Worm (Caenorhabditis elegans) whole organism, L1 larva: ENCODE results near the gene Y6D1A.2.
A peak's percentile ranks its signal among the peaks of the same experiment; 100 is the strongest.

Experiments used
- C16A3.4 ChIP-seq: fragments of 150-350 bp; optimal IDR thresholded peaks from 2 replicates; lab custom pipeline; 2014; ENCODE audit warnings: missing biosample characterization, missing genetic modification characterization
- F16B12.6 ChIP-seq: fragments of 150-350 bp; optimal IDR thresholded peaks from 2 replicates; lab custom pipeline; 2014; ENCODE audit warnings: missing biosample characterization, missing genetic modification characterization
- Y116A8C.19 ChIP-seq: sonication (generic microtip); optimal IDR thresholded peaks from 2 replicates; lab custom pipeline; 2016; ENCODE audit warnings: missing compliant biosample characterization, missing genetic modification characterization, borderline replicate concordance
- aha-1 ChIP-seq: fragments of 150-350 bp; optimal IDR thresholded peaks from 2 replicates; lab custom pipeline; 2014; ENCODE audit warnings: missing biosample characterization, missing genetic modification characterization
- alr-1 ChIP-seq: fragments of 200-800 bp; sonication (Bioruptor generic); optimal IDR thresholded peaks from 2 replicates; lab custom pipeline; 2018; ENCODE audit warnings: borderline replicate concordance, mild to moderate bottlenecking, missing genetic modification characterization, missing compliant biosample characterization
- ama-1 ChIP-seq: fragments of 150-350 bp; optimal IDR thresholded peaks from 2 replicates; lab custom pipeline; 2014
- ceh-63 ChIP-seq: fragments of 200-800 bp; sonication (Bioruptor generic); optimal IDR thresholded peaks from 2 replicates; lab custom pipeline; 2018; ENCODE audit warnings: mild to moderate bottlenecking, missing genetic modification characterization, missing compliant biosample characterization
- ceh-82 ChIP-seq, 3 experiments: fragments of 150-350 bp in 1 of 3; sonication (generic microtip) in 2 of 3; optimal IDR thresholded peaks; 2 replicates each; lab custom pipeline; 2014 to 2017; ENCODE audit warnings: missing biosample characterization in 3 of 3, missing genetic modification characterization in 3 of 3
- ceh-88 ChIP-seq: fragments of 200-800 bp; sonication (Bioruptor generic); IDR thresholded peaks from 2 replicates; pipeline ENCODE4 v1.3.6; 2022; ENCODE audit warnings: missing genetic modification characterization, missing compliant biosample characterization
- ces-1 ChIP-seq: fragments of 150-350 bp; optimal IDR thresholded peaks from 2 replicates; lab custom pipeline; 2014; ENCODE audit warnings: missing biosample characterization, missing genetic modification reagents, missing genetic modification characterization
- dpl-1 ChIP-seq, 3 experiments: fragments of 150-350 bp in 2 of 3; sonication (generic microtip) in 1 of 3; optimal IDR thresholded peaks; 2 replicates each; lab custom pipeline; 2014 to 2017; ENCODE audit warnings: missing biosample characterization in 3 of 3, missing genetic modification characterization in 3 of 3, missing genetic modification reagents in 3 of 3
- dsc-1 ChIP-seq: sonication (generic microtip); optimal IDR thresholded peaks from 2 replicates; lab custom pipeline; 2016; ENCODE audit warnings: mild to moderate bottlenecking, missing genetic modification characterization, missing compliant biosample characterization
- efl-3 ChIP-seq: fragments of 200-800 bp; sonication (Bioruptor generic); optimal IDR thresholded peaks from 2 replicates; lab custom pipeline; 2018; ENCODE audit warnings: mild to moderate bottlenecking, missing genetic modification characterization, missing compliant biosample characterization
- elt-3 ChIP-seq, 6 experiments: fragments of 150-350 bp in 1 of 6; sonication (generic microtip); optimal IDR thresholded peaks; 2 replicates each; lab custom pipeline; 2017 to 2018; ENCODE audit warnings: missing biosample characterization in 6 of 6, missing genetic modification characterization in 6 of 6, inconsistent platforms in 1 of 6
- ets-5 ChIP-seq: fragments of 200-800 bp; sonication (Bioruptor generic); IDR thresholded peaks from 2 replicates; pipeline ENCODE4 v1.3.6; 2022; ENCODE audit warnings: missing genetic modification characterization, missing compliant biosample characterization
- fkh-10 ChIP-seq: sonication (generic microtip); optimal IDR thresholded peaks from 2 replicates; lab custom pipeline; 2017; ENCODE audit warnings: missing biosample characterization, missing genetic modification reagents, missing genetic modification characterization
- hlh-17 ChIP-seq: fragments of 200-800 bp; sonication (Bioruptor generic); optimal IDR thresholded peaks from 2 replicates; lab custom pipeline; 2018; ENCODE audit warnings: missing genetic modification characterization, mild to moderate bottlenecking, missing compliant biosample characterization, moderate library complexity, borderline replicate concordance
- hlh-4 ChIP-seq: sonication (generic microtip); optimal IDR thresholded peaks from 2 replicates; lab custom pipeline; 2016; ENCODE audit warnings: mild to moderate bottlenecking, missing genetic modification characterization, missing compliant biosample characterization
- hpl-2 ChIP-seq: fragments of 150-350 bp; optimal IDR thresholded peaks from 2 replicates; lab custom pipeline; 2014; ENCODE audit warnings: missing biosample characterization, missing genetic modification reagents, missing genetic modification characterization
- isw-1 ChIP-seq: fragments of 200-800 bp; sonication (Bioruptor generic); IDR thresholded peaks from 2 replicates; pipeline ENCODE4 v1.3.6; 2022; ENCODE audit warnings: missing genetic modification characterization, missing compliant biosample characterization
- jun-1 ChIP-seq: fragments of 150-350 bp; optimal IDR thresholded peaks from 2 replicates; lab custom pipeline; 2014; ENCODE audit warnings: missing biosample characterization, missing genetic modification reagents, missing genetic modification characterization
- lin-13 ChIP-seq: fragments of 150-350 bp; optimal IDR thresholded peaks from 2 replicates; lab custom pipeline; 2014; ENCODE audit warnings: missing biosample characterization, missing genetic modification reagents, missing genetic modification characterization
- lin-15B ChIP-seq: fragments of 150-350 bp; sonication (generic microtip); optimal IDR thresholded peaks from 3 replicates; lab custom pipeline; 2014; ENCODE audit warnings: missing biosample characterization, missing genetic modification characterization
- lin-39 ChIP-seq: fragments of 150-350 bp; optimal IDR thresholded peaks from 2 replicates; lab custom pipeline; 2014; ENCODE audit warnings: missing biosample characterization, missing genetic modification reagents, missing genetic modification characterization
- lir-3 ChIP-seq: sonication (generic microtip); optimal IDR thresholded peaks from 2 replicates; lab custom pipeline; 2016; ENCODE audit warnings: mild to moderate bottlenecking, missing genetic modification characterization, moderate library complexity, missing compliant biosample characterization; ENCODE audit not compliant: poor library complexity
- mab-9 ChIP-seq: fragments of 200-800 bp; sonication (Bioruptor generic); IDR thresholded peaks from 2 replicates; pipeline ENCODE4 v1.3.6; 2022; ENCODE audit warnings: missing genetic modification reagents, missing genetic modification characterization, missing compliant biosample characterization
- mef-2 ChIP-seq: fragments of 150-350 bp; optimal IDR thresholded peaks from 2 replicates; lab custom pipeline; 2014; ENCODE audit warnings: missing biosample characterization, missing genetic modification characterization
- nhr-11 ChIP-seq: fragments of 150-350 bp; optimal IDR thresholded peaks from 2 replicates; lab custom pipeline; 2014; ENCODE audit warnings: missing biosample characterization, missing genetic modification characterization
- nhr-12 ChIP-seq: sonication (generic microtip); optimal IDR thresholded peaks from 2 replicates; lab custom pipeline; 2017; ENCODE audit warnings: missing biosample characterization, missing genetic modification characterization
- nhr-19 ChIP-seq: fragments of 200-800 bp; sonication (Bioruptor generic); conservative IDR thresholded peaks from 2 replicates; pipeline ENCODE4 v1.3.6; 2022; ENCODE audit warnings: missing genetic modification characterization, missing compliant biosample characterization
- nhr-47 ChIP-seq: sonication (generic microtip); optimal IDR thresholded peaks from 2 replicates; lab custom pipeline; 2016; ENCODE audit warnings: mild to moderate bottlenecking, missing genetic modification characterization, moderate library complexity, missing compliant biosample characterization
- nhr-71 ChIP-seq: sonication (generic microtip); optimal IDR thresholded peaks from 2 replicates; lab custom pipeline; 2016; ENCODE audit warnings: mild to moderate bottlenecking, missing genetic modification characterization, moderate library complexity, missing compliant biosample characterization
- nhr-85 ChIP-seq: sonication (generic microtip); peaks from one replicate; lab custom pipeline; 2016; ENCODE audit warnings: missing genetic modification characterization, inconsistent platforms, missing compliant biosample characterization
- pag-3 ChIP-seq: sonication (generic microtip); optimal IDR thresholded peaks from 2 replicates; lab custom pipeline; 2017; ENCODE audit warnings: missing genetic modification characterization, mild to moderate bottlenecking, missing compliant biosample characterization, antibody characterized with exemption, borderline replicate concordance; ENCODE audit not compliant: insufficient read depth
- pax-3 ChIP-seq: fragments of 200-800 bp; sonication (Bioruptor generic); optimal IDR thresholded peaks from 2 replicates; lab custom pipeline; 2018; ENCODE audit warnings: mild to moderate bottlenecking, missing genetic modification characterization, moderate library complexity, missing compliant biosample characterization
- pqm-1 ChIP-seq: sonication (generic microtip); optimal IDR thresholded peaks from 3 replicates; lab custom pipeline; 2017; ENCODE audit warnings: missing biosample characterization, missing genetic modification characterization
- rnt-1 ChIP-seq: sonication (generic microtip); optimal IDR thresholded peaks from 2 replicates; lab custom pipeline; 2016; ENCODE audit warnings: mild to moderate bottlenecking, missing genetic modification characterization, moderate library complexity, missing compliant biosample characterization
- sptf-1 ChIP-seq: fragments of 150-350 bp; optimal IDR thresholded peaks from 2 replicates; lab custom pipeline; 2014; ENCODE audit warnings: missing biosample characterization, missing genetic modification characterization
- tlp-1 ChIP-seq: fragments of 150-350 bp; optimal IDR thresholded peaks from 2 replicates; lab custom pipeline; 2014; ENCODE audit warnings: missing biosample characterization, missing genetic modification characterization
- unc-130 ChIP-seq: fragments of 150-350 bp; optimal IDR thresholded peaks from 2 replicates; lab custom pipeline; 2017; ENCODE audit warnings: missing biosample characterization, missing genetic modification characterization, inconsistent platforms
- unc-98 ChIP-seq: fragments of 200-800 bp; sonication (Bioruptor generic); IDR thresholded peaks from 2 replicates; pipeline ENCODE4 v1.3.6; 2022; ENCODE audit warnings: missing genetic modification characterization, missing compliant biosample characterization
- ztf-4 ChIP-seq: fragments of 150-350 bp; optimal IDR thresholded peaks from 2 replicates; lab custom pipeline; 2014; ENCODE audit warnings: missing biosample characterization, missing genetic modification characterization

The Y6D1A.2 gene

DNA sequence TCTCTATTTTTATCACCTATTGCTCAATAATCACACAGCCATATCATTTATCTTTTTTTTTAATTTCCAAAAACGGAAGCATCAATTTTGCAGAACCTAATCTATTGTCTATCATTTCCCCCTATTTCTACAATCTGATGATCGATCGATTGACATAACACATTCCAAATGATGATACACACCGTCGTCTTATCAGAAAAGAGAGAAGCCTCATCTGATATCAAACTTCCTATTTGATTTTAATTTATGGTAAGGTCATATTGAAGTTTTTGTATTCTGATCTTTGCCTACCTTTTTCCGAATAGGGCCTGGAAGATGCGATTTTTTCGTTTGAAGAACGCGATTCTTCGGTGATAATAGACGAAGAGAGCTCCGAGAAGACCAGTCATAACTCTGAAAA, 29.8 kb upstream of the Y6D1A.2 start (continued):
- no peak for TF ChIP-seq ceh-88 (GFP tag; lab: Robert Waterston, UW)
- TF ChIP-seq nhr-11 (tag; lab: Kevin White, UChicago), result no peak
- no peak for TF ChIP-seq hlh-4 (tag; lab: Kevin White, UChicago)
- TF ChIP-seq isw-1, result no peak
- TF ChIP-seq aha-1 (tag; lab: Kevin White, UChicago), result no peak
- TF ChIP-seq nhr-19 (GFP tag; lab: Robert Waterston, UW), result no peak
- TF ChIP-seq ces-1 (GFP tag; lab: Kevin White, UChicago), result no peak
- peak in 3 of 6 experiments; percentile 26 to 52 (median 26) for TF ChIP-seq elt-3 (tag; optimal IDR thresholded peaks at IDR 0.05; lab: Kevin White, UChicago)
- TF ChIP-seq ama-1 (lab: Kevin White, UChicago), result no peak

DNA sequence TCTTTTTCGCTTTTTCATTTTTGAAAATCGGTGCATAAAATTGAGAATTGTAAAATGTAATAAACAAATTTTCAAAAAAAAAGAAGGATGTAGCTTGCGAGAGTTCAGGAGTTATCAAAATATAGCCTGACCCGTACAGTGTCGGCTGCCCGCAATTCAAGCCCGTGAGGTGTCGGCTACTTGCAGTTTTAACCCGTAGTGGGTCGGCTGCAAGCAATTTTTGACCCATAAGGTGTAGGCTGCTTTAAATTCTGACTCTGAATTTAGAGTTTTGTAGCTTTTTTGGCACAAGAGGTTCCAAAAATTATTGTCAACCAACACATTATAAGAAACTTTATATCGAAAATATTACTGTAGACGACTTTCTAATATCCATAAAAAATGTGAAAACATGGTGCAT, 26.2 kb upstream of the Y6D1A.2 start:
- peak; percentile 35 for TF ChIP-seq ama-1 (lab: Kevin White, UChicago)
- no peak for TF ChIP-seq lin-39
- no peak for TF ChIP-seq nhr-19 (GFP tag; lab: Robert Waterston, UW)
- TF ChIP-seq nhr-47, result peak; percentile 3
- no peak for TF ChIP-seq alr-1 (tag; lab: Kevin White, UChicago)
- TF ChIP-seq elt-3 (tag; optimal IDR thresholded peaks at IDR 0.05; lab: Kevin White, UChicago), result peak in 1 of 6 experiments; percentile 43
- TF ChIP-seq nhr-11 (tag; lab: Kevin White, UChicago), result no peak
- no peak for TF ChIP-seq ces-1 (GFP tag; lab: Kevin White, UChicago)
- TF ChIP-seq hlh-17 (GFP tag; lab: Kevin White, UChicago), result no peak
- TF ChIP-seq sptf-1 (tag; lab: Kevin White, UChicago), result no peak
- no peak for TF ChIP-seq pqm-1
- TF ChIP-seq ceh-63 (GFP tag; lab: Kevin White, UChicago), result no peak
- no peak for TF ChIP-seq tlp-1
- TF ChIP-seq efl-3 (GFP tag; lab: Kevin White, UChicago), result no peak
- TF ChIP-seq jun-1 (tag; lab: Kevin White, UChicago), result no peak
- TF ChIP-seq mef-2 (tag; lab: Kevin White, UChicago), result no peak
- no peak for TF ChIP-seq F16B12.6

DNA sequence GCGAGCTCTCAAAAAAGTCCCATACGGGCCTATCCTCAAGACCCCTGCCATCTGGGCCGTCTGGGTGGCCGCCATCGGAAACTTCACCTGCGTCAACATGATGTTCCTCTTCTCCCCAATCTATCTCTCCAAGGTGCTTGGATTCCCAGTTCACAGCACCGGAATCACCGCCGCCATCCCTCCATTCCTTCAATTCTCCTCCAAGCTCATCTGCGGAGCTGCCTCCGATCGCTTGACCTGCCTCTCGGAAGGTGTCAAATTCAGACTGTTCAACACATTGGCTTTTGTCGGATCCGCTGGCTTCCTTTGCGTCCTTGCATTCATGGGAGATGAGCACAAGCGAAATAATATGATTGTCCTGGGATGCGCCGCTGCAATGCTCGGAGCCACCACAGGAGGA, 25.3 kb upstream of the Y6D1A.2 start:
- TF ChIP-seq lin-15B, result no peak
- TF ChIP-seq elt-3 (tag; optimal IDR thresholded peaks at IDR 0.05; lab: Kevin White, UChicago), result no peak
- TF ChIP-seq dsc-1 (tag; lab: Kevin White, UChicago), result no peak
- TF ChIP-seq Y116A8C.19, result no peak
- TF ChIP-seq aha-1 (tag; lab: Kevin White, UChicago), result no peak
- no peak for TF ChIP-seq ceh-82 (tag; optimal IDR thresholded peaks at IDR 0.05; lab: Kevin White, UChicago)
- TF ChIP-seq lin-13, result no peak
- no peak for TF ChIP-seq hpl-2
- no peak for TF ChIP-seq mab-9
- no peak for TF ChIP-seq rnt-1 (tag; lab: Kevin White, UChicago)
- no peak for TF ChIP-seq C16A3.4 (tag; lab: Kevin White, UChicago)
- TF ChIP-seq unc-98, result no peak
- no peak for TF ChIP-seq unc-130 (tag; lab: Kevin White, UChicago)
- TF ChIP-seq dpl-1 (GFP tag; optimal IDR thresholded peaks at IDR 0.05; lab: Kevin White, UChicago), result no peak
- no peak for TF ChIP-seq ets-5 (GFP tag; lab: Robert Waterston, UW)

DNA sequence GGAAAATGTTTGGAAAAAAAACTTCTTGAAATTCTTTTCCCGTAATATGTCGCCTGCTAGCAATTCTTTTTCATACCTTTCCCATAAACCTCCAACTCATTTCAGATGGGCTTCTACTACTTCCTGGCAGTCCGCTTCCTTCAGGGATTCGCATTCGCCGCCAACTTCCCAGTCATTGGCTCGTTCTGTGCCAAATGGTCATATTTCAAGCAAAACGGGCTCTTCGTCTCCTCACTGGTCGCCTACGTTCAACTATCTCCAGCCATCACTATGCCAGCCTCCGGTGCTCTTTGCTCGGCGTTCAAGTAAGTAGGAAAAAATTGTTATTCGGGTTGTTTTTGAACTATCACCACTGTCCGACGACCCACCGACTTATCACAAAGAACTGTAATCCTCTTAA, 24.3 kb upstream of the Y6D1A.2 start:
- TF ChIP-seq alr-1 (tag; lab: Kevin White, UChicago) (no peak), efl-3 (GFP tag; lab: Kevin White, UChicago) (no peak), fkh-10 (no peak), pqm-1 (no peak), ztf-4 (tag; lab: Kevin White, UChicago) (no peak), nhr-71 (tag; lab: Kevin White, UChicago) (no peak), pag-3 (tag; lab: Kevin White, UChicago) (no peak), dpl-1 (GFP tag; optimal IDR thresholded peaks at IDR 0.05; lab: Kevin White, UChicago) (no peak), lin-13 (no peak), nhr-85 (no peak), nhr-19 (GFP tag; lab: Robert Waterston, UW) (no peak), aha-1 (tag; lab: Kevin White, UChicago) (no peak), lir-3 (tag; lab: Kevin White, UChicago) (no peak), nhr-12 (tag; lab: Kevin White, UChicago) (no peak), pax-3 (tag; lab: Kevin White, UChicago) (no peak)
